Worm (Caenorhabditis elegans): ENCODE results near the gene ugt-14.

Gene ugt-14

DNA sequence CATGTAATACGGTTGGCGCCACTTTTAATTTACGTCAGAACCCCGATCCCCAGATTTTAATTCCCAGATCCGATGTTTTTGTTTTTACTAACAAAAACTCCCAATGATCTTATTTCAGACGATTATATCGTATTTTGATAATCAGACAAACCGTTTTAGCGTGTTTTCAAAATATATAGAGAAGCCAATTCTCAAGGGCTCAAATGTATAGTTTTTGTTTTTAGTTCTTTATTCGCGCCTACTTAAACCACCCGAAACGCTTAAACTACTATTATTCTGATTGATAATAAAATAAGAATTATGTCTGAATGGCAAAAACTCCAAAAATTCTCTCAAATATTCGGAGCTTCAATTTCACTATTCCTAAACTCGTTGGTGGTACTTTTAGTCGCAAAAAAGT, 50.5 kb downstream of the ugt-14 start, which contains the start of gene str-208:
Gene str-208 (plus strand): TSS at position 301 of the 400 bp plus-strand sequence.
- TF ChIP-seq mdl-1 (tag; optimal IDR thresholded peaks at IDR 0.05) (no peak), lin-39 (tag; optimal IDR thresholded peaks at IDR 0.05) (no peak), ama-1 (optimal IDR thresholded peaks at IDR 0.05) (no peak), unc-62 (GFP tag; optimal IDR thresholded peaks at IDR 0.05) (no peak), nhr-6 (tag; optimal IDR thresholded peaks at IDR 0.05) (no peak), nhr-129 (tag; optimal IDR thresholded peaks at IDR 0.05) (no peak), R02D3.7 (tag; optimal IDR thresholded peaks at IDR 0.05) (no peak), crh-2 (tag; optimal IDR thresholded peaks at IDR 0.05) (no peak), ztf-4 (tag; optimal IDR thresholded peaks at IDR 0.05) (no peak), elt-3 (tag; optimal IDR thresholded peaks at IDR 0.05) (no peak), unc-39 (tag; optimal IDR thresholded peaks at IDR 0.05) (no peak), lsy-2 (tag; optimal IDR thresholded peaks at IDR 0.05) (no peak), aly-2 (tag; optimal IDR thresholded peaks at IDR 0.05) (no peak), nhr-21 (tag; optimal IDR thresholded peaks at IDR 0.05) (no peak), nhr-12 (tag; optimal IDR thresholded peaks at IDR 0.05) (no peak)

DNA sequence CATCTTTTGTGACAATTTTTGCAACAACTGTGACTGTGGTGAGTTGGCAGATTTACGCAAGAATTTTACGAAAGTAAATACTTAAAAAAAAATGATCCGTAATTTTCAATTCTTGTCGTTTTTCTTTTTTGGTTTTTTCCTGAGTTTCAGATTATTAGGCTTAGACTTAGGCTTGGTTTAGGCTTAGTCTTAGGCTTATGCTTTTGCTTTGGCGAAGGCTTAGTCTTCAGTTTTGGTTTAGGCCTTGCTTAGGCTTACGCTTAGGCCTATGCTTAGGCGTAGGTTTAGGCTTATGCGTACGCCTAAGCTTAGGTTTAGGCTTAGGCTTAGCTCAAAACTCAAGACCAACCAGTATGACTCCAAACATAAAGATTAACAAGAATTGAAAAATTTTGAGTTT, 51.6 kb downstream of the ugt-14 start:
- TF ChIP-seq fos-1 (tag; optimal IDR thresholded peaks at IDR 0.05): no peak

All from whole organism, L2 larva.